Fruit fly (Drosophila melanogaster) whole organism, wandering third instar larva: ENCODE results near the gene Scgbeta.

ENCODE experiments used
- CG32264 ChIP-seq: fragments of 200-800 bp; sonication (Bioruptor generic); optimal IDR thresholded peaks from 2 replicates; lab custom pipeline; 2016; ENCODE audit warnings: missing biosample characterization, missing genetic modification characterization
- CG9705 ChIP-seq: fragments of 200-800 bp; sonication (Bioruptor generic); optimal IDR thresholded peaks from 2 replicates; lab custom pipeline; 2018; ENCODE audit warnings: missing biosample characterization, mild to moderate bottlenecking, missing genetic modification characterization
- CrebA ChIP-seq: fragments of 200-800 bp; sonication (Bioruptor generic); optimal IDR thresholded peaks from 2 replicates; lab custom pipeline; 2016; ENCODE audit warnings: missing biosample characterization, mild to moderate bottlenecking, missing genetic modification characterization, borderline replicate concordance
- Dfd ChIP-seq: fragments of >200 bp; optimal IDR thresholded peaks from 2 replicates; lab custom pipeline; 2017; ENCODE audit warnings: missing biosample characterization, missing genetic modification characterization
- HLH106 ChIP-seq: fragments of 200-800 bp; optimal IDR thresholded peaks from 3 replicates; lab custom pipeline; 2019; ENCODE audit warnings: missing biosample characterization, mild to moderate bottlenecking, missing genetic modification characterization, moderate library complexity
- Hr78 ChIP-seq: fragments of >200 bp; optimal IDR thresholded peaks from 2 replicates; lab custom pipeline; 2017; ENCODE audit warnings: missing biosample characterization, missing genetic modification characterization
- Hr83 ChIP-seq: fragments of 200-300 bp; sonication (Bioruptor generic); optimal IDR thresholded peaks from 2 replicates; lab custom pipeline; 2016; ENCODE audit warnings: missing biosample characterization, mild to moderate bottlenecking, missing genetic modification characterization, moderate library complexity; ENCODE audit not compliant: poor library complexity, severe bottlenecking
- Jra ChIP-seq: sonication (Bioruptor generic); optimal IDR thresholded peaks from 2 replicates; lab custom pipeline; 2016; ENCODE audit warnings: missing biosample characterization, missing genetic modification characterization
- Mio ChIP-seq: sonication (Bioruptor generic); optimal IDR thresholded peaks from 2 replicates; lab custom pipeline; 2016; ENCODE audit warnings: missing biosample characterization, missing genetic modification characterization
- Myc ChIP-seq: fragments of >200 bp; optimal IDR thresholded peaks from 2 replicates; lab custom pipeline; 2017
- N ChIP-seq: fragments of >200 bp; optimal IDR thresholded peaks from 2 replicates; lab custom pipeline; 2018; ENCODE audit warnings: missing biosample characterization, missing external identifiers, missing genetic modification characterization
- OdsH ChIP-seq: fragments of 200-800 bp; sonication (Bioruptor generic); optimal IDR thresholded peaks from 2 replicates; lab custom pipeline; 2016; ENCODE audit warnings: missing biosample characterization, mild to moderate bottlenecking, missing genetic modification characterization
- Rel ChIP-seq, 2 experiments: fragments of 200-800 bp; sonication (Bioruptor generic) in 1 of 2; optimal IDR thresholded peaks; 2 replicates in 1 of 2; 3 replicates in 1 of 2; lab custom pipeline; 2016 to 2019; ENCODE audit warnings: mild to moderate bottlenecking in 2 of 2, missing biosample characterization in 2 of 2, missing genetic modification characterization in 2 of 2, moderate library complexity in 1 of 2
- Sp1 ChIP-seq: fragments of 200-800 bp; sonication (Bioruptor generic); optimal IDR thresholded peaks from 3 replicates; lab custom pipeline; 2019; ENCODE audit warnings: missing biosample characterization, mild to moderate bottlenecking, missing genetic modification characterization, moderate library complexity
- Vsx2 ChIP-seq: fragments of 200-300, 225-300 bp; sonication (Bioruptor generic); optimal IDR thresholded peaks from 2 replicates; lab custom pipeline; 2018; ENCODE audit warnings: missing biosample characterization, missing genetic modification characterization; ENCODE audit not compliant: partially characterized antibody
- br ChIP-seq: fragments of 200-800 bp; sonication (Bioruptor generic); optimal IDR thresholded peaks from 2 replicates; lab custom pipeline; 2016; ENCODE audit warnings: missing biosample characterization, missing genetic modification characterization
- dl ChIP-seq, 2 experiments: fragments of 175-275, 200-275 bp in 1 of 2; fragments of 200-275 bp in 1 of 2; sonication (Bioruptor generic); optimal IDR thresholded peaks; lab custom pipeline; 2018; ENCODE audit warnings: mild to moderate bottlenecking in 2 of 2, missing biosample characterization in 2 of 2, missing genetic modification characterization in 2 of 2, moderate library complexity in 2 of 2; ENCODE audit not compliant: partially characterized antibody in 2 of 2, insufficient read depth in 1 of 2
- dmrt93B ChIP-seq: fragments of 200-800 bp; sonication (Bioruptor generic); optimal IDR thresholded peaks from 2 replicates; lab custom pipeline; 2018; ENCODE audit warnings: missing biosample characterization, mild to moderate bottlenecking, missing genetic modification characterization
- dsf ChIP-seq: sonication (Bioruptor generic); optimal IDR thresholded peaks from 2 replicates; lab custom pipeline; 2016; ENCODE audit warnings: missing biosample characterization, missing genetic modification characterization, borderline replicate concordance
- ey ChIP-seq: fragments of 200-800 bp; sonication (Bioruptor generic); optimal IDR thresholded peaks from 2 replicates; lab custom pipeline; 2016; ENCODE audit warnings: missing biosample characterization, missing genetic modification characterization
- foxo ChIP-seq, 2 experiments: fragments of 200-800 bp; sonication (Bioruptor generic); optimal IDR thresholded peaks; 2 replicates in 1 of 2; 3 replicates in 1 of 2; lab custom pipeline; 2016 to 2017; ENCODE audit warnings: missing biosample characterization in 2 of 2, missing genetic modification characterization in 2 of 2
- h ChIP-seq: fragments of 200-800 bp; sonication (Bioruptor generic); optimal IDR thresholded peaks from 3 replicates; lab custom pipeline; 2016; ENCODE audit warnings: missing biosample characterization, mild to moderate bottlenecking, missing genetic modification characterization
- jim ChIP-seq: fragments of 175-275, 200-325 bp; sonication (Bioruptor generic); optimal IDR thresholded peaks from 2 replicates; lab custom pipeline; 2016; ENCODE audit warnings: missing biosample characterization, mild to moderate bottlenecking, missing genetic modification characterization
- pan ChIP-seq: fragments of >200 bp; optimal IDR thresholded peaks from 2 replicates; lab custom pipeline; 2017
- rgr ChIP-seq: fragments of 200-800 bp; sonication (Bioruptor generic); optimal IDR thresholded peaks from 3 replicates; lab custom pipeline; 2016; ENCODE audit warnings: missing biosample characterization, mild to moderate bottlenecking, missing genetic modification characterization
- sage ChIP-seq: fragments of 200-800 bp; sonication (Bioruptor generic); optimal IDR thresholded peaks from 2 replicates; lab custom pipeline; 2016; ENCODE audit warnings: missing biosample characterization, mild to moderate bottlenecking, missing genetic modification characterization
- sv ChIP-seq: fragments of 200-800 bp; sonication (Bioruptor generic); optimal IDR thresholded peaks from 3 replicates; lab custom pipeline; 2016; ENCODE audit warnings: missing biosample characterization, missing genetic modification characterization
- tai ChIP-seq: sonication (Bioruptor generic); optimal IDR thresholded peaks from 2 replicates; lab custom pipeline; 2016; ENCODE audit warnings: missing biosample characterization, missing genetic modification characterization
- usp ChIP-seq: fragments of >200 bp; optimal IDR thresholded peaks from 2 replicates; lab custom pipeline; 2017; ENCODE audit warnings: missing biosample characterization, missing genetic modification characterization
- woc ChIP-seq: sonication (Bioruptor generic); optimal IDR thresholded peaks from 2 replicates; lab custom pipeline; 2016; ENCODE audit warnings: missing biosample characterization, mild to moderate bottlenecking, missing genetic modification characterization

The Scgbeta gene

dm6 chr3R:12398620-12399247 lies 23.5 kb downstream of the Scgbeta start, which contains the start of gene Cyp9f3:
Gene Cyp9f3 (minus strand): TSS chr3R:12398929.
- TF ChIP-seq CrebA (GFP tag; lab: Kevin White, UChicago), result peak; percentile 32
- TF ChIP-seq rgr, result peak; percentile 9
- TF ChIP-seq HLH106, result no peak
- TF ChIP-seq Sp1 (GFP tag; lab: Kevin White, UChicago), result no peak
- TF ChIP-seq dmrt93B (GFP tag; lab: Kevin White, UChicago), result no peak
- no peak for TF ChIP-seq sv (GFP tag; lab: Kevin White, UChicago)
- no peak for TF ChIP-seq OdsH (GFP tag; lab: Kevin White, UChicago)
- TF ChIP-seq Vsx2 (GFP tag; lab: Kevin White, UChicago), result peak; percentile 20
- no peak for TF ChIP-seq Hr83 (GFP tag; lab: Kevin White, UChicago)

- TF ChIP-seq h, result peak; percentile 24
- peak; percentile 28 for TF ChIP-seq CrebA (GFP tag; lab: Kevin White, UChicago)
- TF ChIP-seq Dfd, result no peak
- peak; percentile 38 for TF ChIP-seq sage (GFP tag; lab: Kevin White, UChicago)
- TF ChIP-seq N (GFP tag; lab: Kevin White, UChicago), result no peak
These were observed 24.2 kb downstream of the Scgbeta start for dm6 chr3R:12398054-12398453.

- TF ChIP-seq dsf (no peak), HLH106 (no peak), foxo (GFP tag; optimal IDR thresholded peaks at IDR 0.05; lab: Kevin White, UChicago) (no peak), h (no peak), Hr83 (GFP tag; lab: Kevin White, UChicago) (no peak), pan (lab: Kevin White, UChicago) (no peak)
- TF ChIP-seq, all 38 proteins: peak for 0
These were observed 26.3 kb downstream of the Scgbeta start, which contains the start of the genes CG10096 and CG10097 for dm6 chr3R:12395880-12396279. Gene CG10096 (minus strand): TSS chr3R:12395980. Gene CG10097 (minus strand): TSS chr3R:12395980.

- TF ChIP-seq Mio (GFP tag; lab: Kevin White, UChicago) (no peak), sage (GFP tag; lab: Kevin White, UChicago) (no peak), Hr83 (GFP tag; lab: Kevin White, UChicago) (no peak), CrebA (GFP tag; lab: Kevin White, UChicago) (no peak), ey (GFP tag; lab: Kevin White, UChicago) (no peak), tai (GFP tag; lab: Kevin White, UChicago) (no peak)
These were observed 35.3 kb downstream of the Scgbeta start, which contains the start of gene CG33098 for dm6 chr3R:12386965-12387364. Gene CG33098 (plus strand): TSS chr3R:12387188.

- TF ChIP-seq Mio (GFP tag; lab: Kevin White, UChicago) (no peak), CrebA (GFP tag; lab: Kevin White, UChicago) (no peak), jim (GFP tag; lab: Kevin White, UChicago) (no peak), pan (lab: Kevin White, UChicago) (no peak), usp (no peak), HLH106 (no peak), Sp1 (GFP tag; lab: Kevin White, UChicago) (no peak), CG32264 (GFP tag; lab: Kevin White, UChicago) (no peak), N (GFP tag; lab: Kevin White, UChicago) (no peak), Hr78 (GFP tag; lab: Kevin White, UChicago) (no peak), CG9705 (no peak), Jra (GFP tag; lab: Kevin White, UChicago) (no peak)
These were observed 36.3 kb downstream of the Scgbeta start, which contains the start of gene Sol1 for dm6 chr3R:12385949-12386348. Gene Sol1 (plus strand): TSS chr3R:12386249.

dm6 chr3R:12384274-12384673 lies 38.0 kb downstream of the Scgbeta start:
- no peak for TF ChIP-seq HLH106
- no peak for TF ChIP-seq br
- no peak for TF ChIP-seq Myc (lab: Kevin White, UChicago)
- no peak for TF ChIP-seq Rel (GFP tag; optimal IDR thresholded peaks at IDR 0.05; lab: Kevin White, UChicago)
- no peak for TF ChIP-seq Rel (tag; optimal IDR thresholded peaks at IDR 0.05; lab: Kevin White, UChicago)
- no peak for TF ChIP-seq dl (GFP tag; optimal IDR thresholded peaks at IDR 0.05; lab: Kevin White, UChicago; ENCODE audit: insufficient read depth in 1 of 2, partially characterized antibody in 2 of 2)
- no peak for TF ChIP-seq woc (GFP tag; lab: Kevin White, UChicago)
- TF ChIP-seq Sp1 (GFP tag; lab: Kevin White, UChicago), result no peak
- TF ChIP-seq dmrt93B (GFP tag; lab: Kevin White, UChicago), result no peak
- TF ChIP-seq, all 38 proteins: peak for 0
